Fruit fly (Drosophila melanogaster) whole organism, adult: ENCODE results near the gene emc.

Experiments
- CG12768 ChIP-seq: fragments of 200-800 bp; sonication (Bioruptor generic); optimal IDR thresholded peaks from 2 replicates; lab custom pipeline; 2017; ENCODE audit warnings: missing biosample characterization, missing genetic modification characterization, mild to moderate bottlenecking, moderate library complexity, missing genetic modification reagents
- CG5204 ChIP-seq: fragments of 200-800 bp; sonication (Bioruptor generic); optimal IDR thresholded peaks from 2 replicates; lab custom pipeline; 2016; ENCODE audit warnings: missing biosample characterization, missing genetic modification characterization
- CG7045 ChIP-seq: fragments of 200-800 bp; sonication (Bioruptor generic); optimal IDR thresholded peaks from 2 replicates; lab custom pipeline; 2017; ENCODE audit warnings: missing biosample characterization, mild to moderate bottlenecking, missing genetic modification characterization
- Clk ChIP-seq: fragments of 200-800 bp; sonication (Bioruptor generic); optimal IDR thresholded peaks from 2 replicates; lab custom pipeline; 2017; ENCODE audit warnings: missing biosample characterization, missing genetic modification characterization
- bab1 ChIP-seq: fragments of 200-800 bp; sonication (Bioruptor generic); optimal IDR thresholded peaks from 3 replicates; lab custom pipeline; 2019; ENCODE audit warnings: missing biosample characterization, mild to moderate bottlenecking, missing genetic modification characterization, moderate library complexity

DNA sequence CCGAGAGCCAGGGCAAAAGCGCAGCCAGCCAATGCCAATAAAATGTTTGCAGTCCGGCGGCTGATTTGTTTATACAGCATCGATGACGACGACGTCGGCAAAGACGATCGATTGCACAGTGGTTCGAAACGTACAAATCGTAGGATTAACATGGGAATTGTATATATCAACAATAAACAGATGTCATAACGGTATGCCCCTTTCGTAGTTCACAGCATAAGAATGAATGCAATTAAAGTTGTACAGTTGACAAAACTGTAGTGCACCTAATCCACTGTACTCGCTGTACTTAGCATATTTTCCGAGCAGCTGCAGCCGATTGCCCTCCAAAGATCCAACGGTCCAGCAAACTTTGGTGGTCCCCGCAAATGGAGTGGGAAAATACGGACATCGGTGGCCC lies 22.2 kb downstream of the emc start:
- no peak for TF ChIP-seq Clk (GFP tag; lab: Kevin White, UChicago)
- TF ChIP-seq bab1, result no peak
- TF ChIP-seq CG7045 (GFP tag; lab: Kevin White, UChicago), result no peak
- TF ChIP-seq CG12768 (GFP tag; lab: Kevin White, UChicago), result no peak
- no peak for TF ChIP-seq CG5204
